Worm (Caenorhabditis elegans) whole organism, young adult: Measurements from ENCODE around the gene glb-14.

ENCODE experiments used
- B0019.2 ChIP-seq: fragments of 200-800 bp; sonication (Bioruptor generic); conservative IDR thresholded peaks from 2 replicates; pipeline ENCODE4 v1.3.6; 2022; ENCODE audit warnings: missing genetic modification reagents, missing genetic modification characterization, missing compliant biosample characterization
- B0261.1 ChIP-seq: sonication (generic microtip); optimal IDR thresholded peaks from 2 replicates; lab custom pipeline; 2016; ENCODE audit warnings: mild to moderate bottlenecking, missing genetic modification characterization, moderate library complexity, missing compliant biosample characterization
- C06A6.2 ChIP-seq: fragments of 200-800 bp; sonication (Bioruptor generic); conservative IDR thresholded peaks from 2 replicates; pipeline ENCODE4 v1.3.6; 2022; ENCODE audit warnings: missing genetic modification characterization, missing compliant biosample characterization
- C17E4.6 ChIP-seq: fragments of 200-800 bp; sonication (Bioruptor generic); IDR thresholded peaks from 2 replicates; pipeline ENCODE4 v1.3.6; 2022; ENCODE audit warnings: missing genetic modification reagents, missing genetic modification characterization, missing compliant biosample characterization
- D2030.7 ChIP-seq: fragments of 200-800 bp; sonication (Bioruptor generic); IDR thresholded peaks from 2 replicates; pipeline ENCODE4 v1.3.6; 2022; ENCODE audit warnings: missing genetic modification reagents, missing genetic modification characterization, missing compliant biosample characterization
- F10E7.11 ChIP-seq: sonication (generic microtip); optimal IDR thresholded peaks from 2 replicates; lab custom pipeline; 2017; ENCODE audit warnings: mild to moderate bottlenecking, missing genetic modification characterization, moderate library complexity, missing compliant biosample characterization
- F39B2.1 ChIP-seq: fragments of 200-800 bp; sonication (Bioruptor generic); IDR thresholded peaks from 2 replicates; pipeline ENCODE4 v1.3.6; 2022; ENCODE audit warnings: missing genetic modification reagents, missing genetic modification characterization, missing compliant biosample characterization
- F49E8.2 ChIP-seq: sonication (generic microtip); optimal IDR thresholded peaks from 3 replicates; lab custom pipeline; 2017; ENCODE audit warnings: missing genetic modification characterization, mild to moderate bottlenecking, missing compliant biosample characterization, antibody characterized with exemption, moderate library complexity; ENCODE audit not compliant: insufficient read depth
- F57A8.1 ChIP-seq: fragments of 200-800 bp; sonication (Bioruptor generic); optimal IDR thresholded peaks from 2 replicates; lab custom pipeline; 2018; ENCODE audit warnings: mild to moderate bottlenecking, missing genetic modification characterization, moderate library complexity, missing compliant biosample characterization
- Y53F4B.3 ChIP-seq: fragments of 200-800 bp; sonication (Bioruptor generic); IDR thresholded peaks from 2 replicates; pipeline ENCODE4 v1.3.6; 2022; ENCODE audit warnings: missing genetic modification reagents, missing genetic modification characterization, missing compliant biosample characterization
- Y56A3A.18 ChIP-seq: fragments of 200-800 bp; sonication (Bioruptor generic); IDR thresholded peaks from 2 replicates; pipeline ENCODE4 v1.3.6; 2022; ENCODE audit warnings: missing genetic modification reagents, missing genetic modification characterization, missing compliant biosample characterization
- Y95B8A.8 ChIP-seq: fragments of 200-800 bp; sonication (Bioruptor generic); IDR thresholded peaks from 2 replicates; pipeline ENCODE4 v1.3.6; 2022; ENCODE audit warnings: missing genetic modification reagents, missing genetic modification characterization, missing compliant biosample characterization
- ZK185.1 ChIP-seq: sonication (generic microtip); optimal IDR thresholded peaks from 2 replicates; lab custom pipeline; 2016; ENCODE audit warnings: mild to moderate bottlenecking, missing genetic modification characterization, missing compliant biosample characterization; ENCODE audit not compliant: poor library complexity, severe bottlenecking
- akir-1 ChIP-seq: fragments of 200-800 bp; sonication (Bioruptor generic); optimal IDR thresholded peaks from 2 replicates; lab custom pipeline; 2018; ENCODE audit warnings: mild to moderate bottlenecking, missing genetic modification characterization, moderate library complexity, missing compliant biosample characterization
- aptf-2 ChIP-seq: fragments of 200-800 bp; sonication (Bioruptor generic); conservative IDR thresholded peaks from 2 replicates; pipeline ENCODE4 v1.3.6; 2022; ENCODE audit warnings: missing genetic modification reagents, missing genetic modification characterization, missing compliant biosample characterization
- attf-3 ChIP-seq: fragments of 200-800 bp; sonication (Bioruptor generic); conservative IDR thresholded peaks from 2 replicates; pipeline ENCODE4 v1.3.6; 2022; ENCODE audit warnings: missing genetic modification reagents, missing genetic modification characterization, missing compliant biosample characterization
- bed-1 ChIP-seq: fragments of 200-800 bp; sonication (Bioruptor generic); IDR thresholded peaks from 2 replicates; pipeline ENCODE4 v1.3.6; 2022; ENCODE audit warnings: missing genetic modification reagents, missing genetic modification characterization, missing compliant biosample characterization
- ccch-3 ChIP-seq: fragments of 200-800 bp; sonication (Bioruptor generic); optimal IDR thresholded peaks from 2 replicates; lab custom pipeline; 2018; ENCODE audit warnings: mild to moderate bottlenecking, missing genetic modification characterization, missing compliant biosample characterization
- cebp-1 ChIP-seq, 2 experiments: fragments of 200-800 bp in 1 of 2; sonication (Bioruptor generic) in 1 of 2; sonication (generic microtip) in 1 of 2; IDR thresholded peaks in 1 of 2; optimal IDR thresholded peaks in 1 of 2; 2 replicates each; pipeline versions ENCODE4 v1.3.6 to Lab custom; 2017 to 2022; ENCODE audit warnings: missing compliant biosample characterization in 2 of 2, missing genetic modification characterization in 2 of 2, mild to moderate bottlenecking in 1 of 2, missing genetic modification reagents in 1 of 2, moderate library complexity in 1 of 2
- ceh-100 ChIP-seq: fragments of 200-800 bp; sonication (Bioruptor generic); IDR thresholded peaks from 2 replicates; pipeline ENCODE4 v1.3.6; 2022; ENCODE audit warnings: missing genetic modification reagents, missing genetic modification characterization, missing compliant biosample characterization
- chd-7 ChIP-seq: sonication (generic microtip); optimal IDR thresholded peaks from 2 replicates; lab custom pipeline; 2016; ENCODE audit warnings: mild to moderate bottlenecking, missing genetic modification characterization, moderate library complexity, missing compliant biosample characterization
- die-1 ChIP-seq: sonication (generic microtip); optimal IDR thresholded peaks from 2 replicates; lab custom pipeline; 2016; ENCODE audit warnings: missing genotype, mild to moderate bottlenecking, missing genetic modification characterization, missing compliant biosample characterization
- egl-18 ChIP-seq: fragments of 200-800 bp; sonication (Bioruptor generic); IDR thresholded peaks from 2 replicates; pipeline ENCODE4 v1.3.6; 2022; ENCODE audit warnings: missing genetic modification reagents, missing genetic modification characterization, missing compliant biosample characterization
- gei-17 ChIP-seq: fragments of 200-800 bp; sonication (Bioruptor generic); optimal IDR thresholded peaks from 2 replicates; lab custom pipeline; 2018; ENCODE audit warnings: mild to moderate bottlenecking, missing genetic modification characterization, missing compliant biosample characterization
- hlh-12 ChIP-seq: sonication (generic microtip); optimal IDR thresholded peaks from 2 replicates; lab custom pipeline; 2016; ENCODE audit warnings: missing genetic modification characterization, missing compliant biosample characterization
- hmg-1.2 ChIP-seq: fragments of 200-800 bp; sonication (Bioruptor generic); IDR thresholded peaks from 2 replicates; pipeline ENCODE4 v1.3.6; 2022; ENCODE audit warnings: missing genetic modification reagents, missing genetic modification characterization, missing compliant biosample characterization
- hsf-1 ChIP-seq: fragments of 200-800 bp; sonication (Bioruptor generic); IDR thresholded peaks from 2 replicates; pipeline ENCODE4 v1.3.6; 2022; ENCODE audit warnings: missing genetic modification reagents, missing genetic modification characterization, missing compliant biosample characterization
- lag-1 ChIP-seq: fragments of 200-800 bp; sonication (Bioruptor generic); IDR thresholded peaks from 2 replicates; pipeline ENCODE4 v1.3.6; 2022; ENCODE audit warnings: missing genetic modification reagents, missing genetic modification characterization, missing compliant biosample characterization
- let-526 ChIP-seq: fragments of 200-800 bp; sonication (Bioruptor generic); IDR thresholded peaks from 2 replicates; pipeline ENCODE4 v1.3.6; 2022; ENCODE audit warnings: missing genetic modification reagents, missing genetic modification characterization, missing compliant biosample characterization
- lin-54 ChIP-seq: fragments of 200-800 bp; sonication (Bioruptor generic); optimal IDR thresholded peaks from 2 replicates; lab custom pipeline; 2018; ENCODE audit warnings: mild to moderate bottlenecking, missing genetic modification characterization, missing compliant biosample characterization
- lir-1 ChIP-seq: fragments of 200-800 bp; sonication (Bioruptor generic); conservative IDR thresholded peaks from 2 replicates; pipeline ENCODE4 v1.3.6; 2022; ENCODE audit warnings: missing genetic modification reagents, missing genetic modification characterization, missing compliant biosample characterization
- lsl-1 ChIP-seq: fragments of 200-800 bp; sonication (Bioruptor generic); optimal IDR thresholded peaks from 2 replicates; lab custom pipeline; 2018; ENCODE audit warnings: mild to moderate bottlenecking, missing genetic modification characterization, moderate library complexity, missing compliant biosample characterization
- madf-6 ChIP-seq: fragments of 200-800 bp; sonication (Bioruptor generic); IDR thresholded peaks from 2 replicates; pipeline ENCODE4 v1.3.6; 2022; ENCODE audit warnings: missing genetic modification reagents, missing genetic modification characterization, missing compliant biosample characterization
- mes-4 ChIP-seq: sonication (generic microtip); optimal IDR thresholded peaks from 2 replicates; lab custom pipeline; 2016; ENCODE audit warnings: missing genotype, missing genetic modification characterization, missing compliant biosample characterization
- mxl-1 ChIP-seq: sonication (generic microtip); optimal IDR thresholded peaks from 2 replicates; lab custom pipeline; 2016; ENCODE audit warnings: missing genetic modification characterization, missing compliant biosample characterization
- nhr-120 ChIP-seq: fragments of 200-800 bp; sonication (Bioruptor generic); IDR thresholded peaks from 2 replicates; pipeline ENCODE4 v1.3.6; 2022; ENCODE audit warnings: missing genetic modification characterization, missing compliant biosample characterization
- nhr-27 ChIP-seq: fragments of 200-800 bp; sonication (Bioruptor generic); optimal IDR thresholded peaks from 2 replicates; lab custom pipeline; 2018; ENCODE audit warnings: mild to moderate bottlenecking, missing genetic modification characterization, moderate library complexity, missing compliant biosample characterization
- nhr-90 ChIP-seq: sonication (generic microtip); optimal IDR thresholded peaks from 2 replicates; lab custom pipeline; 2016; ENCODE audit warnings: missing genotype, mild to moderate bottlenecking, missing genetic modification characterization, missing compliant biosample characterization
- pbrm-1 ChIP-seq: fragments of 200-800 bp; sonication (Bioruptor generic); IDR thresholded peaks from 2 replicates; pipeline ENCODE4 v1.3.6; 2022; ENCODE audit warnings: missing genetic modification reagents, missing genetic modification characterization, missing compliant biosample characterization
- sdz-38 ChIP-seq: sonication (generic microtip); optimal IDR thresholded peaks from 2 replicates; lab custom pipeline; 2016; ENCODE audit warnings: missing genotype, missing genetic modification characterization, missing compliant biosample characterization
- sea-2 ChIP-seq: fragments of 200-800 bp; sonication (Bioruptor generic); IDR thresholded peaks from 2 replicates; pipeline ENCODE4 v1.3.6; 2022; ENCODE audit warnings: missing genetic modification characterization, missing compliant biosample characterization
- snpc-1.3 ChIP-seq: sonication (generic microtip); optimal IDR thresholded peaks from 2 replicates; lab custom pipeline; 2017; ENCODE audit warnings: missing genetic modification characterization, mild to moderate bottlenecking, missing compliant biosample characterization, antibody characterized with exemption, moderate library complexity, missing genotype, missing genetic modification reagents; ENCODE audit not compliant: insufficient read depth
- snpc-3.4 ChIP-seq: sonication (generic microtip); optimal IDR thresholded peaks from 2 replicates; lab custom pipeline; 2017; ENCODE audit warnings: missing genetic modification characterization, mild to moderate bottlenecking, missing compliant biosample characterization, antibody characterized with exemption, moderate library complexity, missing genotype, missing genetic modification reagents
- somi-1 ChIP-seq: fragments of 200-800 bp; sonication (Bioruptor generic); optimal IDR thresholded peaks from 2 replicates; lab custom pipeline; 2018; ENCODE audit warnings: mild to moderate bottlenecking, missing genetic modification characterization, missing compliant biosample characterization
- tlf-1 ChIP-seq: fragments of 200-800 bp; sonication (Bioruptor generic); optimal IDR thresholded peaks from 2 replicates; lab custom pipeline; 2018; ENCODE audit warnings: mild to moderate bottlenecking, missing genetic modification characterization, missing compliant biosample characterization
- xnd-1 ChIP-seq: sonication (generic microtip); optimal IDR thresholded peaks from 2 replicates; lab custom pipeline; 2016; ENCODE audit warnings: missing genotype, missing genetic modification reagents, missing genetic modification characterization, missing compliant biosample characterization
- zim-3 ChIP-seq: sonication (generic microtip); optimal IDR thresholded peaks from 2 replicates; lab custom pipeline; 2017; ENCODE audit warnings: mild to moderate bottlenecking, missing genetic modification characterization, moderate library complexity, missing compliant biosample characterization
- ztf-26 ChIP-seq: sonication (generic microtip); optimal IDR thresholded peaks from 2 replicates; lab custom pipeline; 2017; ENCODE audit warnings: missing genetic modification characterization, missing compliant biosample characterization
- ztf-28 ChIP-seq: fragments of 200-800 bp; sonication (Bioruptor generic); IDR thresholded peaks from 2 replicates; pipeline ENCODE4 v1.3.6; 2022; ENCODE audit warnings: missing genetic modification reagents, missing genetic modification characterization, missing compliant biosample characterization

The glb-14 gene

ce11 chrV:15553869-15554268 lies 9.1 kb upstream of the glb-14 start:
- TF ChIP-seq lsl-1 (GFP tag; lab: Kevin White, UChicago) (no peak), cebp-1 (GFP tag; IDR thresholded peaks at IDR 0.05; lab: Robert Waterston, UW) (no peak), cebp-1 (tag; optimal IDR thresholded peaks at IDR 0.05; lab: Kevin White, UChicago) (peak; percentile 12), ceh-100 (no peak), somi-1 (GFP tag; lab: Kevin White, UChicago) (no peak), nhr-120 (GFP tag; lab: Robert Waterston, UW) (no peak), F39B2.1 (GFP tag; lab: Robert Waterston, UW) (no peak), hsf-1 (GFP tag; lab: Robert Waterston, UW) (no peak), D2030.7 (GFP tag; lab: Robert Waterston, UW) (peak; percentile 52), madf-6 (GFP tag; lab: Robert Waterston, UW) (peak; percentile 61), lir-1 (GFP tag; lab: Robert Waterston, UW) (0 out of 2 replicates have a peak, but pooled peaks have one; percentile 37), lin-54 (GFP tag; lab: Kevin White, UChicago) (peak; percentile 18), B0019.2 (GFP tag; lab: Robert Waterston, UW) (no peak), mes-4 (no peak), mxl-1 (tag; lab: Kevin White, UChicago) (no peak), nhr-90 (tag; lab: Kevin White, UChicago) (peak; percentile 4), B0261.1 (peak; percentile 78), chd-7 (no peak), C17E4.6 (GFP tag; lab: Robert Waterston, UW) (no peak), ztf-26 (no peak), pbrm-1 (peak; percentile 15; the same call in 1 of the 2 replicates), sea-2 (GFP tag; lab: Robert Waterston, UW) (no peak), ztf-28 (GFP tag; lab: Robert Waterston, UW) (no peak), F49E8.2 (no peak), snpc-1.3 (tag; lab: Kevin White, UChicago) (no peak), nhr-27 (no peak), hmg-1.2 (peak; percentile 68), xnd-1 (tag; lab: Kevin White, UChicago) (no peak), sdz-38 (tag; lab: Kevin White, UChicago) (no peak), let-526 (GFP tag; lab: Robert Waterston, UW) (no peak), lag-1 (GFP tag; lab: Robert Waterston, UW) (no peak), Y53F4B.3 (no peak), Y56A3A.18 (no peak), die-1 (tag; lab: Kevin White, UChicago) (peak; percentile 48), C06A6.2 (GFP tag; lab: Robert Waterston, UW) (no peak), zim-3 (tag; lab: Kevin White, UChicago) (no peak), Y95B8A.8 (no peak), bed-1 (GFP tag; lab: Robert Waterston, UW) (no peak), hlh-12 (tag; lab: Kevin White, UChicago) (no peak), egl-18 (GFP tag; lab: Robert Waterston, UW) (no peak), aptf-2 (GFP tag; lab: Robert Waterston, UW) (no peak), akir-1 (GFP tag; lab: Kevin White, UChicago) (no peak), attf-3 (GFP tag; lab: Robert Waterston, UW) (no peak), snpc-3.4 (tag; lab: Kevin White, UChicago) (no peak), tlf-1 (GFP tag; lab: Kevin White, UChicago) (no peak), gei-17 (GFP tag; lab: Kevin White, UChicago) (no peak), F10E7.11 (tag; lab: Kevin White, UChicago) (no peak), ZK185.1 (tag; lab: Kevin White, UChicago) (peak; percentile 35), ccch-3 (GFP tag; lab: Kevin White, UChicago) (no peak), F57A8.1 (no peak)
